Fruit fly (Drosophila melanogaster) whole organism, embryonic: ENCODE results near the gene RapGAP1.

Experiments
- Abd-B ChIP-seq: fragments of 200-800 bp; sonication (Bioruptor generic); optimal IDR thresholded peaks from 2 replicates; lab custom pipeline; 2018; ENCODE audit warnings: missing biosample characterization, mild to moderate bottlenecking, missing genetic modification characterization, moderate library complexity
- Awh ChIP-seq: fragments of 200-800 bp; sonication (Bioruptor generic); IDR thresholded peaks from 2 replicates; pipeline ENCODE4, ENCODE4 v1.3.6; 2022; ENCODE audit warnings: missing biosample characterization, missing genetic modification characterization
- B-H2 ChIP-seq: fragments of 200-800 bp; sonication (Bioruptor generic); optimal IDR thresholded peaks from 2 replicates; lab custom pipeline; 2018; ENCODE audit warnings: missing biosample characterization, mild to moderate bottlenecking, missing genetic modification characterization
- CG10147 ChIP-seq: fragments of 200-800 bp; sonication (Bioruptor generic); optimal IDR thresholded peaks from 2 replicates; lab custom pipeline; 2019; ENCODE audit warnings: missing biosample characterization, mild to moderate bottlenecking, missing genetic modification characterization, moderate library complexity
- CG11085 ChIP-seq: fragments of 200-800 bp; sonication (Bioruptor generic); IDR thresholded peaks from 2 replicates; pipeline ENCODE4 v1.3.6; 2022; ENCODE audit warnings: missing biosample characterization, missing genetic modification characterization
- CG11093 ChIP-seq: fragments of 200-800 bp; sonication (Bioruptor generic); IDR thresholded peaks from 3 replicates; pipeline ENCODE4 v1.3.6; 2022; ENCODE audit warnings: missing biosample characterization, missing genetic modification characterization
- CG1233 ChIP-seq: fragments of 200-800 bp; sonication (Bioruptor generic); optimal IDR thresholded peaks from 4 replicates; lab custom pipeline; 2018; ENCODE audit warnings: missing biosample characterization, mild to moderate bottlenecking, missing genetic modification characterization
- CG14441 ChIP-seq: fragments of 200-800 bp; sonication (Bioruptor generic); IDR thresholded peaks from 2 replicates; pipeline ENCODE4 v1.3.6; 2022; ENCODE audit warnings: missing biosample characterization, missing genetic modification characterization
- CG14667 ChIP-seq: fragments of 200-800 bp; sonication (Bioruptor generic); IDR thresholded peaks from 2 replicates; pipeline ENCODE4 v1.3.6; 2022; ENCODE audit warnings: missing biosample characterization, missing genetic modification characterization
- CG15514 ChIP-seq: fragments of 200-800 bp; sonication (Bioruptor generic); optimal IDR thresholded peaks from 3 replicates; lab custom pipeline; 2017; ENCODE audit warnings: missing biosample characterization, missing genetic modification characterization, mild to moderate bottlenecking, moderate library complexity, missing genetic modification reagents
- CG1602 ChIP-seq: fragments of 200-800 bp; sonication (Bioruptor generic); optimal IDR thresholded peaks from 3 replicates; lab custom pipeline; 2016; ENCODE audit warnings: missing biosample characterization, missing genetic modification characterization
- CG17912 ChIP-seq: fragments of 200-800 bp; sonication (Bioruptor generic); optimal IDR thresholded peaks from 2 replicates; lab custom pipeline; 2018; ENCODE audit warnings: missing biosample characterization, mild to moderate bottlenecking, missing genetic modification characterization
- CG2116 ChIP-seq: fragments of 200-800 bp; sonication (Bioruptor generic); optimal IDR thresholded peaks from 3 replicates; lab custom pipeline; 2018; ENCODE audit warnings: missing biosample characterization, mild to moderate bottlenecking, missing genetic modification characterization
- CG32767 ChIP-seq: fragments of 200-800 bp; sonication (Bioruptor generic); IDR thresholded peaks from 2 replicates; pipeline ENCODE4 v1.3.6; 2022; ENCODE audit warnings: missing biosample characterization, missing genetic modification characterization
- CG34224 ChIP-seq: fragments of 200-800 bp; sonication (Bioruptor generic); IDR thresholded peaks from 3 replicates; pipeline ENCODE4 v1.3.6; 2022; ENCODE audit warnings: missing biosample characterization, missing genetic modification characterization; ENCODE audit not compliant: partially characterized antibody
- CG3726 ChIP-seq: fragments of 200-800 bp; sonication (Bioruptor generic); IDR thresholded peaks from 3 replicates; pipeline ENCODE4, ENCODE4 v1.3.6; 2022; ENCODE audit warnings: missing biosample characterization, missing genetic modification characterization
- CG4854 ChIP-seq: fragments of 200-800 bp; sonication (Bioruptor generic); optimal IDR thresholded peaks from 2 replicates; lab custom pipeline; 2016; ENCODE audit warnings: missing biosample characterization, missing genetic modification characterization, inconsistent platforms
- CG6683 ChIP-seq: fragments of 200-800 bp; sonication (Bioruptor generic); optimal IDR thresholded peaks from 2 replicates; lab custom pipeline; 2017; ENCODE audit warnings: missing biosample characterization, mild to moderate bottlenecking, missing genetic modification characterization, missing genetic modification reagents
- CG9437 ChIP-seq: fragments of 200-800 bp; sonication (Bioruptor generic); optimal IDR thresholded peaks from 2 replicates; lab custom pipeline; 2018; ENCODE audit warnings: missing biosample characterization, mild to moderate bottlenecking, missing genetic modification characterization
- H2.0 ChIP-seq: fragments of 200-800 bp; sonication (Bioruptor generic); IDR thresholded peaks from 2 replicates; pipeline ENCODE4 v1.3.6; 2022; ENCODE audit warnings: missing biosample characterization, missing genetic modification characterization
- Hmr ChIP-seq: fragments of 200-800 bp; sonication (Bioruptor generic); optimal IDR thresholded peaks from 3 replicates; lab custom pipeline; 2017; ENCODE audit warnings: mild to moderate bottlenecking, missing biosample characterization, missing genetic modification reagents, missing genetic modification characterization
- Hmx ChIP-seq: fragments of 200-800 bp; sonication (Bioruptor generic); optimal IDR thresholded peaks from 2 replicates; lab custom pipeline; 2016; ENCODE audit warnings: missing biosample characterization, missing genetic modification characterization
- Hr3 ChIP-seq: fragments of 200-800 bp; sonication (Bioruptor generic); optimal IDR thresholded peaks from 3 replicates; lab custom pipeline; 2016; ENCODE audit warnings: missing biosample characterization, missing genetic modification characterization
- Jarid2 ChIP-seq: fragments of 200-800 bp; sonication (Bioruptor generic); optimal IDR thresholded peaks from 3 replicates; lab custom pipeline; 2017; ENCODE audit warnings: mild to moderate bottlenecking, missing biosample characterization, missing genetic modification reagents, missing genetic modification characterization
- Kr ChIP-seq: fragments of 200-800 bp; sonication (Bioruptor generic); optimal IDR thresholded peaks from 2 replicates; lab custom pipeline; 2017; ENCODE audit warnings: missing biosample characterization, mild to moderate bottlenecking, missing genetic modification characterization
- Max ChIP-seq: fragments of 200-800 bp; sonication (Bioruptor generic); optimal IDR thresholded peaks from 2 replicates; lab custom pipeline; 2016; ENCODE audit warnings: missing biosample characterization, mild to moderate bottlenecking, missing genetic modification characterization
- Med ChIP-seq: fragments of 200-800 bp; sonication (Bioruptor generic); peaks from one replicate; lab custom pipeline; 2016; ENCODE audit warnings: missing biosample characterization, missing genetic modification characterization, mild to moderate bottlenecking, inconsistent platforms, moderate library complexity
- Mrtf ChIP-seq: fragments of 200-800 bp; sonication (Bioruptor generic); IDR thresholded peaks from 3 replicates; pipeline ENCODE4 v1.3.6; 2022; ENCODE audit warnings: missing biosample characterization, missing genetic modification characterization
- NFAT ChIP-seq: fragments of 200-800 bp; sonication (Bioruptor generic); IDR thresholded peaks from 2 replicates; pipeline ENCODE4 v1.3.6; 2022; ENCODE audit warnings: missing biosample characterization, missing genetic modification characterization
- Ravus ChIP-seq: fragments of 200-800 bp; sonication (Bioruptor generic); IDR thresholded peaks from 2 replicates; pipeline ENCODE4 v1.3.6; 2022; ENCODE audit warnings: missing biosample characterization, missing genetic modification characterization
- Sry-β ChIP-seq: fragments of 200-800 bp; sonication (Bioruptor generic); optimal IDR thresholded peaks from 2 replicates; lab custom pipeline; 2018; ENCODE audit warnings: missing biosample characterization, mild to moderate bottlenecking, missing genetic modification characterization, moderate library complexity
- ab ChIP-seq: fragments of 200-800 bp; sonication (Bioruptor generic); optimal IDR thresholded peaks from 2 replicates; lab custom pipeline; 2016; ENCODE audit warnings: missing biosample characterization, missing genetic modification characterization
- ase ChIP-seq: fragments of 200-800 bp; sonication (Bioruptor generic); IDR thresholded peaks from 3 replicates; pipeline ENCODE4 v1.3.6; 2022; ENCODE audit warnings: missing biosample characterization, missing genetic modification characterization
- btn ChIP-seq: fragments of 200-800 bp; sonication (Bioruptor generic); optimal IDR thresholded peaks from 2 replicates; lab custom pipeline; 2016; ENCODE audit warnings: missing biosample characterization, missing genetic modification characterization
- dmrt99B ChIP-seq: fragments of 200-800 bp; sonication (Bioruptor generic); optimal IDR thresholded peaks from 2 replicates; lab custom pipeline; 2018; ENCODE audit warnings: missing biosample characterization, mild to moderate bottlenecking, missing genetic modification characterization, moderate library complexity
- gcm2 ChIP-seq: fragments of 200-800 bp; sonication (Bioruptor generic); optimal IDR thresholded peaks from 2 replicates; lab custom pipeline; 2016; ENCODE audit warnings: missing biosample characterization, missing genetic modification characterization
- hbn ChIP-seq: fragments of 200-800 bp; sonication (Bioruptor generic); IDR thresholded peaks from 2 replicates; pipeline ENCODE4 v1.3.6; 2022; ENCODE audit warnings: missing biosample characterization, missing genetic modification characterization; ENCODE audit not compliant: partially characterized antibody
- lab ChIP-seq: fragments of 200-800 bp; sonication (Bioruptor generic); optimal IDR thresholded peaks from 3 replicates; lab custom pipeline; 2017; ENCODE audit warnings: missing biosample characterization, missing genetic modification characterization, mild to moderate bottlenecking, moderate library complexity, missing genetic modification reagents
- nerfin-1 ChIP-seq: fragments of 200-800 bp; sonication (Bioruptor generic); optimal IDR thresholded peaks from 3 replicates; lab custom pipeline; 2019; ENCODE audit warnings: missing biosample characterization, mild to moderate bottlenecking, missing genetic modification characterization, moderate library complexity
- nmo ChIP-seq: fragments of 200-800 bp; sonication (Bioruptor generic); optimal IDR thresholded peaks from 2 replicates; lab custom pipeline; 2018; ENCODE audit warnings: missing biosample characterization, mild to moderate bottlenecking, missing genetic modification characterization, moderate library complexity
- ro ChIP-seq: fragments of 200-800 bp; sonication (Bioruptor generic); IDR thresholded peaks from 2 replicates; pipeline ENCODE4 v1.3.6; 2022; ENCODE audit warnings: missing biosample characterization, missing genetic modification characterization
- row ChIP-seq: fragments of 200-800 bp; sonication (Bioruptor generic); IDR thresholded peaks from 3 replicates; pipeline ENCODE4 v1.3.6; 2022; ENCODE audit warnings: missing biosample characterization, missing genetic modification characterization
- sc ChIP-seq, 3 experiments: fragments of >200 bp in 2 of 3; fragments of 200-800 bp in 1 of 3; sonication (Bioruptor generic) in 1 of 3; optimal IDR thresholded peaks; 2 replicates in 2 of 3; 3 replicates in 1 of 3; lab custom pipeline; 2017; ENCODE audit warnings: mild to moderate bottlenecking in 1 of 3, missing biosample characterization in 1 of 3, missing genetic modification characterization in 1 of 3, missing genetic modification reagents in 1 of 3
- schlank ChIP-seq: fragments of 200-800 bp; sonication (Bioruptor generic); optimal IDR thresholded peaks from 2 replicates; lab custom pipeline; 2018; ENCODE audit warnings: missing biosample characterization, mild to moderate bottlenecking, missing genetic modification characterization
- scrt ChIP-seq: fragments of 200-800 bp; sonication (Bioruptor generic); optimal IDR thresholded peaks from 2 replicates; lab custom pipeline; 2018; ENCODE audit warnings: missing biosample characterization, mild to moderate bottlenecking, missing genetic modification characterization, moderate library complexity
- shn ChIP-seq: fragments of 200-800 bp; sonication (Bioruptor generic); optimal IDR thresholded peaks from 3 replicates; lab custom pipeline; 2016; ENCODE audit warnings: missing biosample characterization, missing genetic modification characterization
- sisA ChIP-seq: fragments of 200-800 bp; sonication (Bioruptor generic); IDR thresholded peaks from 2 replicates; pipeline ENCODE4 v1.3.6; 2022; ENCODE audit warnings: missing biosample characterization, missing genetic modification characterization
- slp2 ChIP-seq: fragments of 200-800 bp; sonication (Bioruptor generic); optimal IDR thresholded peaks from 2 replicates; lab custom pipeline; 2016; ENCODE audit warnings: missing biosample characterization, missing genetic modification characterization
- tna ChIP-seq: fragments of 200-800 bp; sonication (Bioruptor generic); IDR thresholded peaks from 2 replicates; pipeline ENCODE4 v1.3.6; 2022; ENCODE audit warnings: missing biosample characterization, missing genetic modification characterization; ENCODE audit not compliant: partially characterized antibody

RapGAP1 gene

dm6 chr2L:7525123-7525874, 53.5 kb downstream of the RapGAP1 start (continued):
- TF ChIP-seq CG11093 (GFP tag; lab: Robert Waterston, UW) (no peak), shn (GFP tag; lab: Kevin White, UChicago) (no peak), sc (optimal IDR thresholded peaks at IDR 0.05; lab: Kevin White, UChicago) (no peak), sc (GFP tag; optimal IDR thresholded peaks at IDR 0.05; lab: Kevin White, UChicago) (no peak), hbn (GFP tag; lab: Robert Waterston, UW) (no peak), Mrtf (GFP tag; lab: Robert Waterston, UW) (no peak), gcm2 (no peak), CG17912 (GFP tag; lab: Kevin White, UChicago) (no peak), CG15514 (peak; percentile 3), Sry-β (GFP tag; lab: Kevin White, UChicago) (no peak), Kr (peak; percentile 59), scrt (GFP tag; lab: Kevin White, UChicago) (no peak), ab (no peak), Hmr (GFP tag; lab: Kevin White, UChicago) (peak; percentile 43), CG4854 (GFP tag; lab: Kevin White, UChicago) (no peak), CG2116 (GFP tag; lab: Kevin White, UChicago) (no peak), CG9437 (GFP tag; lab: Kevin White, UChicago) (no peak), Ravus (GFP tag; lab: Robert Waterston, UW) (no peak), ro (GFP tag; lab: Robert Waterston, UW) (no peak), CG1602 (GFP tag; lab: Kevin White, UChicago) (no peak), sisA (GFP tag; lab: Robert Waterston, UW) (no peak), row (GFP tag; lab: Robert Waterston, UW) (no peak), CG3726 (no peak), tna (no peak), CG6683 (GFP tag; lab: Kevin White, UChicago) (no peak), schlank (tag; lab: Kevin White, UChicago) (no peak), dmrt99B (peak; percentile 34), H2.0 (GFP tag; lab: Robert Waterston, UW) (no peak), CG32767 (GFP tag; lab: Robert Waterston, UW) (0 out of 2 replicates have a peak, but pooled peaks have one; percentile 36), CG10147 (no peak), CG11085 (no peak), nerfin-1 (tag; lab: Kevin White, UChicago) (no peak), lab (GFP tag; lab: Kevin White, UChicago) (no peak), CG14441 (GFP tag; lab: Robert Waterston, UW) (no peak), nmo (GFP tag; lab: Kevin White, UChicago) (no peak), btn (GFP tag; lab: Kevin White, UChicago) (no peak), Hmx (no peak), Hr3 (no peak), Jarid2 (GFP tag; lab: Kevin White, UChicago) (no peak), CG1233 (no peak), CG14667 (GFP tag; lab: Robert Waterston, UW) (no peak), Abd-B (GFP tag; lab: Kevin White, UChicago) (no peak), slp2 (no peak), Awh (0 out of 2 replicates have a peak, but pooled peaks have one; percentile 38), CG34224 (no peak), ase (GFP tag; lab: Robert Waterston, UW) (no peak), B-H2 (GFP tag; lab: Kevin White, UChicago) (no peak), Med (GFP tag; lab: Kevin White, UChicago) (peak; percentile 74), Max (GFP tag; lab: Kevin White, UChicago) (no peak), NFAT (GFP tag; lab: Robert Waterston, UW) (no peak)
